Worm (Caenorhabditis elegans): Measurements from ENCODE around the gene fbxb-22.

The fbxb-22 gene

ce11 chrIII:11834783-11835182, 48.8 kb downstream of the fbxb-22 start:
- peak; percentile 17 for TF ChIP-seq snpc-4 (tag; optimal IDR thresholded peaks at IDR 0.05)
- no peak for TF ChIP-seq mml-1 (tag; optimal IDR thresholded peaks at IDR 0.05)
- TF ChIP-seq nfya-1 (tag; optimal IDR thresholded peaks at IDR 0.05; ENCODE audit: insufficient read depth) = peak; percentile 50
- TF ChIP-seq nhr-77 (tag; optimal IDR thresholded peaks at IDR 0.05) = no peak
- peak; percentile 20 for TF ChIP-seq ama-1 (optimal IDR thresholded peaks at IDR 0.05)
- TF ChIP-seq pha-4 (tag; optimal IDR thresholded peaks at IDR 0.05) = peak; percentile 96
- TF ChIP-seq hmg-11 (tag; optimal IDR thresholded peaks at IDR 0.05) = peak; percentile 18
- no peak for TF ChIP-seq ceh-16 (tag; optimal IDR thresholded peaks at IDR 0.05)
- TF ChIP-seq lin-15B (tag; optimal IDR thresholded peaks at IDR 0.05) = no peak
- no peak for TF ChIP-seq ztf-4 (tag; optimal IDR thresholded peaks at IDR 0.05)
- TF ChIP-seq pqm-1 (tag; optimal IDR thresholded peaks at IDR 0.05) = peak; percentile 61
- TF ChIP-seq skn-1 (tag; optimal IDR thresholded peaks at IDR 0.05) = peak; percentile 75
- TF ChIP-seq egl-5 (tag; optimal IDR thresholded peaks at IDR 0.05) = peak; percentile 50
- TF ChIP-seq mdl-1 (tag; optimal IDR thresholded peaks at IDR 0.05) = no peak
- TF ChIP-seq elt-2 (tag; optimal IDR thresholded peaks at IDR 0.05) = peak; percentile 42
- TF ChIP-seq nhr-67 (tag; optimal IDR thresholded peaks at IDR 0.05) = no peak
- peak; percentile 15 for TF ChIP-seq lin-39 (tag; optimal IDR thresholded peaks at IDR 0.05)
- no peak for TF ChIP-seq ZK546.5 (tag; optimal IDR thresholded peaks at IDR 0.05)
- no peak for TF ChIP-seq elt-1 (tag; optimal IDR thresholded peaks at IDR 0.05)
- TF ChIP-seq ceh-28 (tag; optimal IDR thresholded peaks at IDR 0.05) = peak; percentile 37

- peak; percentile 49 for TF ChIP-seq nfya-1 (tag; optimal IDR thresholded peaks at IDR 0.05; ENCODE audit: insufficient read depth)
- no peak for TF ChIP-seq fos-1 (tag; optimal IDR thresholded peaks at IDR 0.05)
- no peak for TF ChIP-seq nhr-67 (tag; optimal IDR thresholded peaks at IDR 0.05)
- TF ChIP-seq ceh-82 (tag; optimal IDR thresholded peaks at IDR 0.05) = no peak
- TF ChIP-seq lin-39 (tag; optimal IDR thresholded peaks at IDR 0.05) = peak; percentile 7
Observed at ce11 chrIII:11834168-11834567, 49.4 kb downstream of the fbxb-22 start.

ce11 chrIII:11833449-11833848, 50.1 kb downstream of the fbxb-22 start:
- no peak for TF ChIP-seq unc-62 (GFP tag; optimal IDR thresholded peaks at IDR 0.05)
- no peak for TF ChIP-seq nfya-1 (tag; optimal IDR thresholded peaks at IDR 0.05; ENCODE audit: insufficient read depth)
- no peak for TF ChIP-seq aly-2 (tag; optimal IDR thresholded peaks at IDR 0.05)
- no peak for TF ChIP-seq snpc-4 (tag; optimal IDR thresholded peaks at IDR 0.05)
- no peak for TF ChIP-seq nhr-76 (tag; optimal IDR thresholded peaks at IDR 0.05)
- TF ChIP-seq lin-39 (tag; optimal IDR thresholded peaks at IDR 0.05) = no peak
- TF ChIP-seq R02D3.7 (tag; optimal IDR thresholded peaks at IDR 0.05) = no peak
- TF ChIP-seq elt-3 (tag; optimal IDR thresholded peaks at IDR 0.05) = no peak
- TF ChIP-seq unc-39 (tag; optimal IDR thresholded peaks at IDR 0.05) = no peak
- TF ChIP-seq nhr-77 (tag; optimal IDR thresholded peaks at IDR 0.05) = no peak

Data from whole organism, L3 larva.